Fruit fly (Drosophila melanogaster) whole organism, embryonic: ENCODE results near the gene Pp1-13C.

Experiments used
- Abd-B ChIP-seq: fragments of 200-800 bp; sonication (Bioruptor generic); optimal IDR thresholded peaks from 2 replicates; lab custom pipeline; 2018; ENCODE audit warnings: missing biosample characterization, mild to moderate bottlenecking, missing genetic modification characterization, moderate library complexity
- CG10209 ChIP-seq: fragments of 200-800 bp; sonication (Bioruptor generic); optimal IDR thresholded peaks from 3 replicates; lab custom pipeline; 2017; ENCODE audit warnings: missing biosample characterization, mild to moderate bottlenecking, missing genetic modification characterization, missing genetic modification reagents
- CG10274 ChIP-seq: fragments of 200-800 bp; sonication (Bioruptor generic); optimal IDR thresholded peaks from 3 replicates; lab custom pipeline; 2017; ENCODE audit warnings: missing biosample characterization, mild to moderate bottlenecking, missing genetic modification characterization
- CG11695 ChIP-seq: fragments of 200-800 bp; sonication (Bioruptor generic); IDR thresholded peaks from 3 replicates; pipeline ENCODE4 v1.3.6; 2022; ENCODE audit warnings: missing biosample characterization, missing genetic modification characterization
- CG13624 ChIP-seq: fragments of 200-800 bp; sonication (Bioruptor generic); optimal IDR thresholded peaks from 2 replicates; lab custom pipeline; 2016; ENCODE audit warnings: missing biosample characterization, missing genetic modification characterization
- CG13894 ChIP-seq: fragments of 200-800 bp; sonication (Bioruptor generic); optimal IDR thresholded peaks from 3 replicates; lab custom pipeline; 2018; ENCODE audit warnings: missing biosample characterization, mild to moderate bottlenecking, missing genetic modification characterization, moderate library complexity
- CG14710 ChIP-seq: fragments of 200-800 bp; sonication (Bioruptor generic); optimal IDR thresholded peaks from 3 replicates; lab custom pipeline; 2019; ENCODE audit warnings: missing biosample characterization, mild to moderate bottlenecking, missing genetic modification characterization, moderate library complexity
- CG15073 ChIP-seq: fragments of 200-800 bp; sonication (Bioruptor generic); optimal IDR thresholded peaks from 2 replicates; lab custom pipeline; 2016; ENCODE audit warnings: missing biosample characterization, missing genetic modification characterization
- CG15601 ChIP-seq: fragments of 200-800 bp; sonication (Bioruptor generic); optimal IDR thresholded peaks from 3 replicates; lab custom pipeline; 2019; ENCODE audit warnings: missing biosample characterization, mild to moderate bottlenecking, missing genetic modification characterization, moderate library complexity
- CG16815 ChIP-seq: fragments of 200-800 bp; sonication (Bioruptor generic); optimal IDR thresholded peaks from 3 replicates; lab custom pipeline; 2017; ENCODE audit warnings: missing biosample characterization, mild to moderate bottlenecking, missing genetic modification characterization
- CG17568 ChIP-seq: fragments of 200-800 bp; sonication (Bioruptor generic); optimal IDR thresholded peaks from 2 replicates; lab custom pipeline; 2018; ENCODE audit warnings: missing biosample characterization, mild to moderate bottlenecking, missing genetic modification characterization, moderate library complexity
- CG17829 ChIP-seq: fragments of 200-800 bp; optimal IDR thresholded peaks from 2 replicates; lab custom pipeline; 2019; ENCODE audit warnings: missing biosample characterization, mild to moderate bottlenecking, missing genetic modification characterization, moderate library complexity
- CG32767 ChIP-seq: fragments of 200-800 bp; sonication (Bioruptor generic); IDR thresholded peaks from 2 replicates; pipeline ENCODE4 v1.3.6; 2022; ENCODE audit warnings: missing biosample characterization, missing genetic modification characterization
- CG33213 ChIP-seq: fragments of 200-800 bp; sonication (Bioruptor generic); optimal IDR thresholded peaks from 3 replicates; lab custom pipeline; 2016; ENCODE audit warnings: missing biosample characterization, missing genetic modification characterization
- CG3847 ChIP-seq: fragments of 200-800 bp; sonication (Bioruptor generic); IDR thresholded peaks from 2 replicates; pipeline ENCODE4 v1.3.6; 2022; ENCODE audit warnings: missing biosample characterization, missing genetic modification characterization
- CG4328 ChIP-seq: fragments of 200-800 bp; sonication (Bioruptor generic); optimal IDR thresholded peaks from 3 replicates; lab custom pipeline; 2017; ENCODE audit warnings: missing biosample characterization, missing genetic modification reagents, missing genetic modification characterization
- CG4820 ChIP-seq: fragments of 200-800 bp; sonication (Bioruptor generic); optimal IDR thresholded peaks from 3 replicates; lab custom pipeline; 2016; ENCODE audit warnings: missing biosample characterization, missing genetic modification characterization
- CG5180 ChIP-seq: fragments of 200-800 bp; sonication (Bioruptor generic); optimal IDR thresholded peaks from 3 replicates; lab custom pipeline; 2017; ENCODE audit warnings: missing biosample characterization, missing genetic modification characterization, mild to moderate bottlenecking, moderate library complexity, missing genetic modification reagents
- CG6854 ChIP-seq: fragments of 200-800 bp; sonication (Bioruptor generic); optimal IDR thresholded peaks from 3 replicates; lab custom pipeline; 2017; ENCODE audit warnings: missing biosample characterization, mild to moderate bottlenecking, missing genetic modification characterization
- CG7839 ChIP-seq: fragments of 200-800 bp; sonication (Bioruptor generic); optimal IDR thresholded peaks from 3 replicates; lab custom pipeline; 2018; ENCODE audit warnings: missing biosample characterization, mild to moderate bottlenecking, missing genetic modification characterization, moderate library complexity
- CG8281 ChIP-seq: fragments of 200-800 bp; sonication (Bioruptor generic); optimal IDR thresholded peaks from 2 replicates; lab custom pipeline; 2018; ENCODE audit warnings: missing biosample characterization, mild to moderate bottlenecking, missing genetic modification characterization, moderate library complexity
- CG9609 ChIP-seq: fragments of 200-800 bp; sonication (Bioruptor generic); optimal IDR thresholded peaks from 3 replicates; lab custom pipeline; 2016; ENCODE audit warnings: missing biosample characterization, missing genetic modification characterization
- CG9727 ChIP-seq: fragments of 200-800 bp; sonication (Bioruptor generic); optimal IDR thresholded peaks from 3 replicates; lab custom pipeline; 2017; ENCODE audit warnings: missing biosample characterization, mild to moderate bottlenecking, missing genetic modification characterization
- CoRest ChIP-seq: fragments of 200-800 bp; sonication (Bioruptor generic); optimal IDR thresholded peaks from 3 replicates; lab custom pipeline; 2018; ENCODE audit warnings: missing biosample characterization, mild to moderate bottlenecking, missing genetic modification characterization, moderate library complexity
- Dbx ChIP-seq: fragments of 200-800 bp; sonication (Bioruptor generic); IDR thresholded peaks from 3 replicates; pipeline ENCODE4 v1.3.6; 2022; ENCODE audit warnings: missing biosample characterization, missing genetic modification characterization
- Elba2 ChIP-seq: fragments of 200-800 bp; sonication (Bioruptor generic); optimal IDR thresholded peaks from 3 replicates; lab custom pipeline; 2016; ENCODE audit warnings: missing biosample characterization, missing genetic modification characterization
- H2.0 ChIP-seq: fragments of 200-800 bp; sonication (Bioruptor generic); IDR thresholded peaks from 2 replicates; pipeline ENCODE4 v1.3.6; 2022; ENCODE audit warnings: missing biosample characterization, missing genetic modification characterization
- Meics ChIP-seq: fragments of 200-800 bp; sonication (Bioruptor generic); optimal IDR thresholded peaks from 2 replicates; lab custom pipeline; 2017; ENCODE audit warnings: missing biosample characterization, mild to moderate bottlenecking, missing genetic modification characterization
- Myb ChIP-seq: fragments of 200-800 bp; sonication (Bioruptor generic); optimal IDR thresholded peaks from 2 replicates; lab custom pipeline; 2016; ENCODE audit warnings: missing biosample characterization, missing genetic modification characterization
- Opbp ChIP-seq: fragments of 200-800 bp; sonication (Bioruptor generic); IDR thresholded peaks from 3 replicates; pipeline ENCODE4 v1.3.6; 2022; ENCODE audit warnings: missing biosample characterization, missing genetic modification characterization; ENCODE audit not compliant: partially characterized antibody
- Ssrp ChIP-seq: fragments of 200-800 bp; sonication (Bioruptor generic); optimal IDR thresholded peaks from 2 replicates; lab custom pipeline; 2018; ENCODE audit warnings: missing biosample characterization, mild to moderate bottlenecking, missing genetic modification characterization, moderate library complexity
- az2 ChIP-seq: fragments of 200-800 bp; sonication (Bioruptor generic); optimal IDR thresholded peaks from 3 replicates; lab custom pipeline; 2016; ENCODE audit warnings: missing biosample characterization, missing genetic modification characterization
- dan ChIP-seq: fragments of 200-800 bp; sonication (Bioruptor generic); IDR thresholded peaks from 2 replicates; pipeline ENCODE4 v1.3.6; 2022; ENCODE audit warnings: missing biosample characterization, missing genetic modification characterization
- danr ChIP-seq: fragments of 200-800 bp; sonication (Bioruptor generic); IDR thresholded peaks from 2 replicates; pipeline ENCODE4 v1.3.6; 2022; ENCODE audit warnings: missing biosample characterization, missing genetic modification characterization
- ems ChIP-seq: fragments of 200-800 bp; sonication (Bioruptor generic); optimal IDR thresholded peaks from 3 replicates; lab custom pipeline; 2016; ENCODE audit warnings: missing biosample characterization, missing genetic modification characterization
- gsb ChIP-seq: fragments of 200-800 bp; sonication (Bioruptor generic); IDR thresholded peaks from 2 replicates; pipeline ENCODE4 v1.3.6; 2022; ENCODE audit warnings: missing biosample characterization, missing genetic modification characterization
- nom ChIP-seq: fragments of 200-800 bp; sonication (Bioruptor generic); optimal IDR thresholded peaks from 2 replicates; lab custom pipeline; 2017; ENCODE audit warnings: missing biosample characterization, missing genetic modification characterization, mild to moderate bottlenecking, moderate library complexity, missing genetic modification reagents
- oc ChIP-seq: fragments of 200-800 bp; sonication (Bioruptor generic); optimal IDR thresholded peaks from 2 replicates; lab custom pipeline; 2018; ENCODE audit warnings: missing biosample characterization, mild to moderate bottlenecking, missing genetic modification characterization, moderate library complexity
- onecut ChIP-seq: fragments of 200-800 bp; sonication (Bioruptor generic); IDR thresholded peaks from 2 replicates; pipeline ENCODE4 v1.3.6; 2022; ENCODE audit warnings: missing biosample characterization, missing genetic modification characterization
- otp ChIP-seq: fragments of 200-800 bp; sonication (Bioruptor generic); IDR thresholded peaks from 3 replicates; pipeline ENCODE4, ENCODE4 v1.3.6; 2022; ENCODE audit warnings: missing biosample characterization, missing genetic modification characterization
- pb ChIP-seq: fragments of 200-800 bp; sonication (Bioruptor generic); optimal IDR thresholded peaks from 3 replicates; lab custom pipeline; 2016; ENCODE audit warnings: missing biosample characterization, missing genetic modification characterization
- pita ChIP-seq: fragments of 200-800 bp; sonication (Bioruptor generic); optimal IDR thresholded peaks from 2 replicates; lab custom pipeline; 2017; ENCODE audit warnings: missing biosample characterization, mild to moderate bottlenecking, missing genetic modification characterization
- seq ChIP-seq: fragments of 200-800 bp; sonication (Bioruptor generic); IDR thresholded peaks from 2 replicates; pipeline ENCODE4 v1.3.6; 2022; ENCODE audit warnings: missing biosample characterization, missing genetic modification characterization
- slp2 ChIP-seq: fragments of 200-800 bp; sonication (Bioruptor generic); optimal IDR thresholded peaks from 2 replicates; lab custom pipeline; 2016; ENCODE audit warnings: missing biosample characterization, missing genetic modification characterization
- so ChIP-seq: fragments of 200-800 bp; sonication (Bioruptor generic); IDR thresholded peaks from 3 replicates; pipeline ENCODE4 v1.3.6; 2022; ENCODE audit warnings: missing biosample characterization, missing genetic modification characterization
- tgo ChIP-seq: fragments of 200-800 bp; sonication (Bioruptor generic); IDR thresholded peaks from 3 replicates; pipeline ENCODE4 v1.3.6; 2022; ENCODE audit warnings: missing biosample characterization, missing genetic modification characterization
- trem ChIP-seq: fragments of 200-800 bp; optimal IDR thresholded peaks from 3 replicates; lab custom pipeline; 2019; ENCODE audit warnings: missing biosample characterization, mild to moderate bottlenecking, missing genetic modification characterization, moderate library complexity
- trh ChIP-seq: fragments of 200-800 bp; sonication (Bioruptor generic); optimal IDR thresholded peaks from 2 replicates; lab custom pipeline; 2016; ENCODE audit warnings: missing biosample characterization, missing genetic modification characterization
- ttk ChIP-seq: fragments of 200-800 bp; sonication (Bioruptor generic); IDR thresholded peaks from 2 replicates; pipeline ENCODE4 v2.1.2; 2022; ENCODE audit warnings: missing biosample characterization, missing genetic modification characterization

Gene Pp1-13C

DNA sequence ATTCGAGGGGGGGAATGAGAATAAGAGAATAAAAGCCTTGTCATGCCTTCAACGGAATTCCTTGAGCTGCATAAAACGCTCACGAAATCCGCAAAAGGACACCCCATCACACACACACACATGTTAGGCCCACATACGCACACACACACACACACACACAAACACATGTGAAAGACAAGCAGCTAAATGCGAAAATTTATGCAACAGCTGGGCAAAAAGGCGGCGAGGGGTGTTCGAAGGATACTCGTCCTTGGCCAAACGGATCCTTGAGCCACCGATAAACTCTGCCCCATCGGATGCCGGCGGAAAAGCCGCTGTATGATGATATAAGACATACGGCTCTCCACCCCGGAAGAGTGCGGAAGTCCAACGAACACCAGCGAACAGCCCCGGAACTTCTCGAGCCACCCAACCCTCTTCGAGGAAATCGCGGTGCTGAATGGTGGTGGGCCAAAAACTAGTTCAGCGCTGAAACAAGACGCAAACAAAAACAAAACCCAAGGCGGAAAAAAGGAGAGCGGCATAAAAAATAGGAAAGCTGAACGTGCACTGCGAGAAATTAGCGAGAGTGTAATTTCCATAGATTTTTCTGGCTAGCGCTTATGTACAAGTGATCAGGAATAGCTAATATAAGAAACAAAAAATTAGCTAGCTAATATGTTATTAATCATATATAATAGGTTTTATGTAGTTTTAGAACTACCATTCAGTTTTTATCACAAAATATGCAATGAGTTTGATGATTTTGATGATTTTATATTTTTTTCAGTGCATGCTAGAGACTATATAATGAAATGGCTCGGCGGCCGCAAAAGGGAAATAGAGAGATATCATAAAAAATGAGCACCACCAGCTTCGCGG lies 22.9 kb upstream of the Pp1-13C start:
- TF ChIP-seq CG15601 (peak; percentile 34), CG17829 (tag; lab: Kevin White, UChicago) (peak; percentile 44), CG9609 (GFP tag; lab: Kevin White, UChicago) (no peak), onecut (peak; percentile 19; the same call in 1 of the 2 replicates), CG13894 (peak; percentile 12), Dbx (0 out of 3 replicates have a peak, but pooled peaks have one; percentile 37), CG32767 (GFP tag; lab: Robert Waterston, UW) (no peak), CG16815 (peak; percentile 5), CG10209 (GFP tag; lab: Kevin White, UChicago) (peak; percentile 35), gsb (no peak), ems (peak; percentile 13), pita (GFP tag; lab: Kevin White, UChicago) (no peak), oc (tag; lab: Kevin White, UChicago) (no peak), Meics (GFP tag; lab: Kevin White, UChicago) (peak; percentile 72), seq (GFP tag; lab: Robert Waterston, UW) (peak; percentile 55; the same call in 1 of the 2 replicates), ttk (GFP tag; lab: Robert Waterston, UW) (no peak), Elba2 (GFP tag; lab: Kevin White, UChicago) (no peak), CG13624 (no peak), so (GFP tag; lab: Robert Waterston, UW) (no peak; the same call in 2 of the 3 replicates), H2.0 (GFP tag; lab: Robert Waterston, UW) (peak; percentile 25; the same call in 1 of the 2 replicates), trh (GFP tag; lab: Kevin White, UChicago) (no peak), CG14710 (tag; lab: Kevin White, UChicago) (peak; percentile 39), CG4820 (GFP tag; lab: Kevin White, UChicago) (peak; percentile 47), CG5180 (GFP tag; lab: Kevin White, UChicago) (peak; percentile 18), CG15073 (GFP tag; lab: Kevin White, UChicago) (no peak), az2 (GFP tag; lab: Kevin White, UChicago) (peak; percentile 35), danr (GFP tag; lab: Robert Waterston, UW) (no peak), CG7839 (tag; lab: Kevin White, UChicago) (peak; percentile 73), CG17568 (GFP tag; lab: Kevin White, UChicago) (no peak), CG6854 (peak; percentile 37), CG10274 (GFP tag; lab: Kevin White, UChicago) (no peak), dan (no peak), otp (GFP tag; lab: Robert Waterston, UW) (no peak), CG9727 (GFP tag; lab: Kevin White, UChicago) (peak; percentile 43), Myb (GFP tag; lab: Kevin White, UChicago) (no peak), Ssrp (tag; lab: Kevin White, UChicago) (peak; percentile 48), CG4328 (GFP tag; lab: Kevin White, UChicago) (peak; percentile 20), nom (GFP tag; lab: Kevin White, UChicago) (no peak), CG11695 (peak; percentile 68), Opbp (GFP tag; lab: Robert Waterston, UW) (no peak), CG8281 (tag; lab: Kevin White, UChicago) (peak; percentile 6), pb (GFP tag; lab: Kevin White, UChicago) (no peak), slp2 (no peak), CG33213 (GFP tag; lab: Kevin White, UChicago) (no peak), CoRest (peak; percentile 68), trem (tag; lab: Kevin White, UChicago) (peak; percentile 24), CG3847 (GFP tag; lab: Robert Waterston, UW) (no peak), Abd-B (GFP tag; lab: Kevin White, UChicago) (peak; percentile 47), tgo (GFP tag; lab: Robert Waterston, UW) (peak; percentile 60)
